Worm (Caenorhabditis elegans): ENCODE results near the gene C50F4.6.

DNA sequence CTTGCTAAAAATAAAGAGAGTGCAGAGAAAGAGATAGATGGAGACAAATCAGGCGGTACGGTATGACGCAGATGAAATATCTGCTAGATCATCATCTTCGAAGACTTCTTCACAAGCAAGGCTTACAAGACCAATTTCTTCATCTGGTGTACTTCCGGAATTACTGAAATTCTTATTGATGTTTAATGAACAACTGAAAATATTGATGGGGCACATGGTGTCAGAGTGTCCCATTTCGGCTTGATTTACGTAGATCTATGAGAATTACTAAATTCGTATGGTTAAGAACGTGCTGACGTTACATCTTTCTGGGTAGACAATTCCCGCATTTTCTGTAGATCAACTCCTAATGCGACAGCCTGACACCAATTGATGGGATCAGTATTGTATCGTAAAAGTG is 10.8 kb downstream of the C50F4.6 start:
- TF ChIP-seq ZK546.5 (tag; optimal IDR thresholded peaks at IDR 0.05) (no peak), unc-62 (GFP tag; optimal IDR thresholded peaks at IDR 0.05) (no peak), elt-1 (tag; optimal IDR thresholded peaks at IDR 0.05) (no peak), pha-4 (tag; optimal IDR thresholded peaks at IDR 0.05) (no peak), pqm-1 (tag; optimal IDR thresholded peaks at IDR 0.05) (no peak), ceh-82 (tag; optimal IDR thresholded peaks at IDR 0.05) (no peak)

All from whole organism, L3 larva.